Fruit fly (Drosophila melanogaster): Measurements from ENCODE around the gene Cpr76Ba.

Gene Cpr76Ba

dm6 chr3L:19557197-19557995 is 39.3 kb upstream of the Cpr76Ba start (continued):
- TF ChIP-seq wdn (GFP tag; IDR thresholded peaks at IDR 0.05) = no peak
- no peak for TF ChIP-seq pzg (GFP tag; optimal IDR thresholded peaks at IDR 0.05)
- TF ChIP-seq CG4328 (GFP tag; optimal IDR thresholded peaks at IDR 0.05) = no peak
- TF ChIP-seq trh (GFP tag; optimal IDR thresholded peaks at IDR 0.05) = no peak
- TF ChIP-seq CG1233 (GFP tag; optimal IDR thresholded peaks at IDR 0.05) = peak; percentile 41
- no peak for TF ChIP-seq da (GFP tag; optimal IDR thresholded peaks at IDR 0.05)
- TF ChIP-seq CG4820 (GFP tag; optimal IDR thresholded peaks at IDR 0.05) = no peak
- TF ChIP-seq vnd (GFP tag; IDR thresholded peaks at IDR 0.05; ENCODE audit: partially characterized antibody) = no peak
- no peak for TF ChIP-seq bcd (GFP tag; optimal IDR thresholded peaks at IDR 0.05)
- no peak for TF ChIP-seq chm (GFP tag; IDR thresholded peaks at IDR 0.05)
- TF ChIP-seq CG7271 (tag; optimal IDR thresholded peaks at IDR 0.05) = no peak
- no peak for TF ChIP-seq Dfd (GFP tag; optimal IDR thresholded peaks at IDR 0.05)
- no peak for TF ChIP-seq hth (optimal IDR thresholded peaks at IDR 0.05)
- no peak for TF ChIP-seq CG9609 (GFP tag; optimal IDR thresholded peaks at IDR 0.05)
- TF ChIP-seq BEAF-32 (GFP tag; optimal IDR thresholded peaks at IDR 0.05) = no peak
- no peak for TF ChIP-seq Hey (tag; optimal IDR thresholded peaks at IDR 0.05)
- TF ChIP-seq sens-2 (GFP tag; IDR thresholded peaks at IDR 0.05) = no peak
- 0 out of 2 replicates have a peak, but pooled peaks have one; percentile 5 for TF ChIP-seq CG6689 (GFP tag; IDR thresholded peaks at IDR 0.05)
- TF ChIP-seq CG7786 (GFP tag; optimal IDR thresholded peaks at IDR 0.05) = no peak
- TF ChIP-seq Ada2b (GFP tag; IDR thresholded peaks at IDR 0.05) = no peak
- TF ChIP-seq D19B (GFP tag; optimal IDR thresholded peaks at IDR 0.05) = no peak
- no peak for TF ChIP-seq CG12104 (GFP tag; optimal IDR thresholded peaks at IDR 0.05)
- no peak for TF ChIP-seq CG30431 (GFP tag; optimal IDR thresholded peaks at IDR 0.05)
- no peak for TF ChIP-seq Dip3 (GFP tag; optimal IDR thresholded peaks at IDR 0.05)
- TF ChIP-seq CG15696 (tag; optimal IDR thresholded peaks at IDR 0.05) = peak; percentile 84
- no peak for TF ChIP-seq CG14014 (GFP tag; IDR thresholded peaks at IDR 0.05)
- no peak for TF ChIP-seq CG4617 (GFP tag; optimal IDR thresholded peaks at IDR 0.05; ENCODE audit: borderline replicate concordance)
- peak; percentile 29 for TF ChIP-seq CG15601 (tag; optimal IDR thresholded peaks at IDR 0.05)
- no peak for TF ChIP-seq CG6813 (GFP tag; optimal IDR thresholded peaks at IDR 0.05)
- no peak for TF ChIP-seq Spps (tag; optimal IDR thresholded peaks at IDR 0.05)
- peak; percentile 38 for TF ChIP-seq D19A (tag; optimal IDR thresholded peaks at IDR 0.05)
- TF ChIP-seq CG12299 (tag; optimal IDR thresholded peaks at IDR 0.05) = no peak
- TF ChIP-seq Drgx (GFP tag; IDR thresholded peaks at IDR 0.05) = no peak
- no peak for TF ChIP-seq btn (GFP tag; optimal IDR thresholded peaks at IDR 0.05)
- TF ChIP-seq fru (optimal IDR thresholded peaks at IDR 0.05) = no peak
- TF ChIP-seq TFAM (GFP tag; optimal IDR thresholded peaks at IDR 0.05) = no peak
- TF ChIP-seq HmgD (GFP tag; optimal IDR thresholded peaks at IDR 0.05) = no peak
- no peak for TF ChIP-seq org-1 (GFP tag; optimal IDR thresholded peaks at IDR 0.05)
- no peak for TF ChIP-seq CG34224 (GFP tag; IDR thresholded peaks at IDR 0.05; ENCODE audit: partially characterized antibody)
- no peak for TF ChIP-seq mirr (GFP tag; optimal IDR thresholded peaks at IDR 0.05)
- TF ChIP-seq fu2 (GFP tag; optimal IDR thresholded peaks at IDR 0.05) = no peak
- TF ChIP-seq Neu2 (GFP tag; optimal IDR thresholded peaks at IDR 0.05; ENCODE audit: borderline replicate concordance) = no peak
- no peak for TF ChIP-seq HHEX (GFP tag; optimal IDR thresholded peaks at IDR 0.05)
- TF ChIP-seq tup (GFP tag; optimal IDR thresholded peaks at IDR 0.05) = no peak
- no peak for TF ChIP-seq prd (optimal IDR thresholded peaks at IDR 0.05)
- peak; percentile 31; the same call in 1 of the 3 replicates for TF ChIP-seq prd (GFP tag; IDR thresholded peaks at IDR 0.05)
- TF ChIP-seq CG30020 (tag; optimal IDR thresholded peaks at IDR 0.05) = peak; percentile 21
- no peak for TF ChIP-seq CG10431 (GFP tag; optimal IDR thresholded peaks at IDR 0.05)
- TF ChIP-seq Dref (GFP tag; IDR thresholded peaks at IDR 0.05) = no peak
- no peak for TF ChIP-seq ERR (GFP tag; optimal IDR thresholded peaks at IDR 0.05)
- peak; percentile 11 for TF ChIP-seq CG13424 (tag; optimal IDR thresholded peaks at IDR 0.05)

All from whole organism, embryonic.